Fruit fly (Drosophila melanogaster) whole organism: Measurements from ENCODE around the gene CG44325.

ENCODE experiments used
- CG8478 ChIP-seq: fragments of >200 bp; optimal IDR thresholded peaks from 2 replicates; lab custom pipeline; 2018; ENCODE audit warnings: inconsistent platforms
- Dll ChIP-seq: fragments of >200 bp; optimal IDR thresholded peaks from 2 replicates; lab custom pipeline; 2017
- EcR ChIP-seq, 2 experiments: fragments of >200 bp; optimal IDR thresholded peaks; 2 replicates each; lab custom pipeline; 2017; ENCODE audit warnings: missing biosample characterization in 2 of 2, missing genetic modification characterization in 2 of 2, missing genetic modification reagents in 2 of 2
- pan ChIP-seq: fragments of >200 bp; optimal IDR thresholded peaks from 2 replicates; lab custom pipeline; 2017
- psq ChIP-seq: fragments of >200 bp; optimal IDR thresholded peaks from 2 replicates; lab custom pipeline; 2017
- usp ChIP-seq: fragments of >200 bp; optimal IDR thresholded peaks from 2 replicates; lab custom pipeline; 2017; ENCODE audit warnings: missing biosample characterization, missing genetic modification characterization, mixed read lengths

Gene CG44325

dm6 chrX:9066802-9067489 is 11.4 kb downstream of the CG44325 start:
- TF ChIP-seq usp (GFP tag; lab: Kevin White, UChicago) (no peak), Dll (lab: Kevin White, UChicago) (no peak), EcR (GFP tag; optimal IDR thresholded peaks at IDR 0.05; lab: Kevin White, UChicago) (no peak), pan (lab: Kevin White, UChicago) (no peak), psq (lab: Kevin White, UChicago) (no peak), CG8478 (lab: Kevin White, UChicago) (no peak)

dm6 chrX:9064029-9064428 is 14.3 kb downstream of the CG44325 start:
- TF ChIP-seq usp (GFP tag; lab: Kevin White, UChicago) (no peak), EcR (GFP tag; optimal IDR thresholded peaks at IDR 0.05; lab: Kevin White, UChicago) (no peak), psq (lab: Kevin White, UChicago) (no peak), CG8478 (lab: Kevin White, UChicago) (no peak), pan (lab: Kevin White, UChicago) (no peak), Dll (lab: Kevin White, UChicago) (no peak)

dm6 chrX:9063425-9063824 is 14.9 kb downstream of the CG44325 start:
- TF ChIP-seq usp (GFP tag; lab: Kevin White, UChicago) (no peak), pan (lab: Kevin White, UChicago) (no peak), Dll (lab: Kevin White, UChicago) (no peak), EcR (GFP tag; optimal IDR thresholded peaks at IDR 0.05; lab: Kevin White, UChicago) (no peak), psq (lab: Kevin White, UChicago) (no peak), CG8478 (lab: Kevin White, UChicago) (no peak)

DNA sequence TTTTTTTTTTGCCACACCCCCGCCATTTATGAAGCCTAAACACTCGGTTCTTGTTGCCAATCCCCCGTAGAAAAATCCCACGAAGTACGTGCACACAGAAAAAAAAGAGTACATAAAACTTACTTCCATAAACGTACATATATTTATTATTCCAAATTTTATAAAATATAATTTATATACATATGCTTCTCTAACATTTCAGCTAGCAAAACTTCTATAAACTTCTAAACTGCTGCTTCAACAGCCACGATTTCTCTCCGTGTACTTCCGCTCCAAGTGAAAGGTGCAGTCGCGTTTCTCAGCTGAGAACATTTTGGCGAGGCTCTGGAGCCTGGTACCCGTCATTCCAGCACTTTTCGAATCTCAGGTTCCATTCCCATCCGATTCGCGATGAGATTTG is 15.6 kb downstream of the CG44325 start:
- TF ChIP-seq CG8478 (lab: Kevin White, UChicago): no peak
- no peak for TF ChIP-seq usp (GFP tag; lab: Kevin White, UChicago)
- TF ChIP-seq psq (lab: Kevin White, UChicago): no peak

- TF ChIP-seq usp (GFP tag; lab: Kevin White, UChicago): no peak
- TF ChIP-seq Dll (lab: Kevin White, UChicago): no peak
- TF ChIP-seq EcR (GFP tag; optimal IDR thresholded peaks at IDR 0.05; lab: Kevin White, UChicago): no peak
- TF ChIP-seq CG8478 (lab: Kevin White, UChicago): no peak
- no peak for TF ChIP-seq psq (lab: Kevin White, UChicago)
- TF ChIP-seq pan (lab: Kevin White, UChicago): no peak
Observed at dm6 chrX:9061299-9061698, 17.0 kb downstream of the CG44325 start.

DNA sequence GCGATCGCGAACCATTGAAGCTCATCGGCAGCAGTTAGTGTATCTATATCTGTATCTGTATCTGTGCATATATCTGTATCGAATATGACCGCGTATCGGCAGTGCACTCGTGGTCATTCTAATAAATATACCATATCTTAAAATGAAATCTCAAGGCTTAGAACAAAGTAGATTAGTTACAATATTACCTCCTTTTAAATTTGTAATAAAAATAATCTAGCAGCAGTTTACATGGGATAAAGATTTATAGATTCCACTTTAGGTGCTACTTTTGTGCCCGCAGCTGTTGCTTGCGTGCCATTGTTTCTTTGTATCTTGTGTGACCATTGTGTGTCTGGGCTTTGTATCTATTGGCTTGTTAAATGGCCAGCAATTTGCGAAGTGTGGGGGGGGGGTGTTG is 18.2 kb downstream of the CG44325 start:
- TF ChIP-seq EcR (GFP tag; optimal IDR thresholded peaks at IDR 0.05; lab: Kevin White, UChicago) (no peak), psq (lab: Kevin White, UChicago) (no peak), usp (GFP tag; lab: Kevin White, UChicago) (no peak), CG8478 (lab: Kevin White, UChicago) (no peak), Dll (lab: Kevin White, UChicago) (no peak), pan (lab: Kevin White, UChicago) (no peak)

dm6 chrX:9048941-9049340 is 29.4 kb downstream of the CG44325 start:
- TF ChIP-seq EcR (GFP tag; optimal IDR thresholded peaks at IDR 0.05; lab: Kevin White, UChicago): no peak
- no peak for TF ChIP-seq CG8478 (lab: Kevin White, UChicago)
- no peak for TF ChIP-seq pan (lab: Kevin White, UChicago)
- no peak for TF ChIP-seq usp (GFP tag; lab: Kevin White, UChicago)
- no peak for TF ChIP-seq psq (lab: Kevin White, UChicago)
- no peak for TF ChIP-seq Dll (lab: Kevin White, UChicago)

- TF ChIP-seq psq (lab: Kevin White, UChicago): no peak
- TF ChIP-seq CG8478 (lab: Kevin White, UChicago): no peak
- TF ChIP-seq usp (GFP tag; lab: Kevin White, UChicago): no peak
- no peak for TF ChIP-seq pan (lab: Kevin White, UChicago)
- no peak for TF ChIP-seq EcR (GFP tag; optimal IDR thresholded peaks at IDR 0.05; lab: Kevin White, UChicago)
- no peak for TF ChIP-seq Dll (lab: Kevin White, UChicago)
Observed at dm6 chrX:9048385-9048750, 29.9 kb downstream of the CG44325 start.

dm6 chrX:9047725-9048384 is 30.4 kb downstream of the CG44325 start:
- TF ChIP-seq usp (GFP tag; lab: Kevin White, UChicago) (no peak), CG8478 (lab: Kevin White, UChicago) (no peak), Dll (lab: Kevin White, UChicago) (no peak), EcR (GFP tag; optimal IDR thresholded peaks at IDR 0.05; lab: Kevin White, UChicago) (no peak), pan (lab: Kevin White, UChicago) (no peak), psq (lab: Kevin White, UChicago) (no peak)

DNA sequence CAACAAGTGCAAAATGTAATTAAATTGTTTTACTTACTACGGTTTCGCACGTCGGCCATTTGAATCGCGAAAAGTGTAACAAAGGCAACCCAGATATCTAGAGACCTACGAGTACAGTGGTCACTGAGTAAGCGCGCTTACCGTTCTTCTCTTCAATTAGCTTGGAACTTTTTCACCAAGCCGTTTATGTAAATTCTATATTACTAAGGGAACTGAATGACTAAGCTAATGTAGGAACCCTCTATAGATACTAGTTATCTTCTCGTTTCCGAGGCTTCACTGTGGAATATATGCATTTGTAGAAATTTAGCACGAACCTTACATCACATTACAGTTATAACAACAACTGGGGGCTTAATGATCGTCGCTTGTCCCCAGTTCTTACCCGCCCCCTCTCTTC is 31.3 kb downstream of the CG44325 start:
- TF ChIP-seq EcR (GFP tag; optimal IDR thresholded peaks at IDR 0.05; lab: Kevin White, UChicago): no peak
- no peak for TF ChIP-seq pan (lab: Kevin White, UChicago)
- TF ChIP-seq usp (GFP tag; lab: Kevin White, UChicago): no peak
- TF ChIP-seq CG8478 (lab: Kevin White, UChicago): no peak
- TF ChIP-seq psq (lab: Kevin White, UChicago): no peak
- no peak for TF ChIP-seq Dll (lab: Kevin White, UChicago)

DNA sequence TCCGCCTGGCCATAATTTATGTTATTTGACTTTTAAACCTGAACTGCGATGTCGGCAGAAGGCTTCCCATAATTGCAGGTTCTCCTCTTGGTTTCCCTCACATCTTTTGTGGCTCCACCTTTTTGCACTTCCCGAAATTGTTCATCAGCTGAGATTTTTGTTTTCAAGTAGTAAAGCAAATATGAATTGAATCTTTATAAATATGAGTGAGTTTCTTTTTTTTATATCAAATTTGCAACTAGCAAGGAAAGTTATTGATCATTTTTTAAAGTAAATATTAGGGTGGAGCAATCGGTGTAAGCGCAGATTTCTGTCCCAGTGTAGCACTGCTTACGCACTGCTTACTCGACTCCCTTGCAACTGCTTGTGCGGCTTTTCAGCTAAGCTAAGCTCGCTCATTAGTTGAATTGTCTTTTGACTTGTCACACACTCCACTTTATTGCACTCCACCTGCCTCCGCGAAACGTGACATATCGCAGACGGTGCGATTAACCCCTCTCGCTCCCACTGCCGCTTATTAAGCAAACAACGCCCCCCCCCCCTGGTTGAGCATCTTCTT is 31.8 kb downstream of the CG44325 start:
- TF ChIP-seq EcR (GFP tag; optimal IDR thresholded peaks at IDR 0.05; lab: Kevin White, UChicago): no peak
- TF ChIP-seq usp (GFP tag; lab: Kevin White, UChicago): no peak
- TF ChIP-seq CG8478 (lab: Kevin White, UChicago): no peak
- TF ChIP-seq pan (lab: Kevin White, UChicago): no peak
- TF ChIP-seq psq (lab: Kevin White, UChicago): no peak
- no peak for TF ChIP-seq Dll (lab: Kevin White, UChicago)
